Fruit fly (Drosophila melanogaster) whole organism, embryonic: ENCODE data around the gene eIF3h.

Experiments used
- Antp ChIP-seq: fragments of 200-800 bp; sonication (Bioruptor generic); optimal IDR thresholded peaks from 3 replicates; lab custom pipeline; 2016; ENCODE audit warnings: missing biosample characterization, missing genetic modification characterization
- Atf6 ChIP-seq: fragments of 200-800 bp; sonication (Bioruptor generic); IDR thresholded peaks from 2 replicates; pipeline ENCODE4 v1.3.6; 2022; ENCODE audit warnings: missing biosample characterization, missing genetic modification characterization
- CG11504 ChIP-seq: fragments of 200-800 bp; sonication (Bioruptor generic); optimal IDR thresholded peaks from 3 replicates; lab custom pipeline; 2019; ENCODE audit warnings: missing biosample characterization, mild to moderate bottlenecking, missing genetic modification characterization, moderate library complexity
- CG11560 ChIP-seq: fragments of 200-800 bp; sonication (Bioruptor generic); IDR thresholded peaks from 3 replicates; pipeline ENCODE4 v1.3.6; 2022; ENCODE audit warnings: missing biosample characterization, missing genetic modification characterization
- CG11723 ChIP-seq: fragments of 200-800 bp; sonication (Bioruptor generic); optimal IDR thresholded peaks from 2 replicates; lab custom pipeline; 2017; ENCODE audit warnings: missing biosample characterization, mild to moderate bottlenecking, missing genetic modification characterization
- CG12299 ChIP-seq: fragments of 200-800 bp; sonication (Bioruptor generic); optimal IDR thresholded peaks from 2 replicates; lab custom pipeline; 2018; ENCODE audit warnings: missing biosample characterization, mild to moderate bottlenecking, missing genetic modification characterization
- CG12769 ChIP-seq: fragments of 200-800 bp; sonication (Bioruptor generic); optimal IDR thresholded peaks from 2 replicates; lab custom pipeline; 2019; ENCODE audit warnings: missing biosample characterization, mild to moderate bottlenecking, missing genetic modification characterization, moderate library complexity
- CG12942 ChIP-seq: fragments of 200-800 bp; sonication (Bioruptor generic); optimal IDR thresholded peaks from 3 replicates; lab custom pipeline; 2016; ENCODE audit warnings: missing biosample characterization, missing genetic modification characterization
- CG13123 ChIP-seq: fragments of 200-800 bp; sonication (Bioruptor generic); optimal IDR thresholded peaks from 2 replicates; lab custom pipeline; 2016; ENCODE audit warnings: missing biosample characterization, missing genetic modification characterization
- CG17385 ChIP-seq: fragments of 200-800 bp; sonication (Bioruptor generic); optimal IDR thresholded peaks from 3 replicates; lab custom pipeline; 2018; ENCODE audit warnings: missing biosample characterization, mild to moderate bottlenecking, missing genetic modification characterization
- CG18262 ChIP-seq: fragments of 200-800 bp; optimal IDR thresholded peaks from 3 replicates; lab custom pipeline; 2019; ENCODE audit warnings: missing biosample characterization, mild to moderate bottlenecking, missing genetic modification characterization, moderate library complexity
- CG30020 ChIP-seq: fragments of 200-800 bp; optimal IDR thresholded peaks from 2 replicates; lab custom pipeline; 2019; ENCODE audit warnings: missing biosample characterization, mild to moderate bottlenecking, missing genetic modification characterization, moderate library complexity
- CG32532 ChIP-seq: fragments of 200-800 bp; sonication (Bioruptor generic); IDR thresholded peaks from 2 replicates; pipeline ENCODE4 v1.3.6; 2022; ENCODE audit warnings: missing biosample characterization, missing genetic modification characterization
- CG34376 ChIP-seq: fragments of 200-800 bp; sonication (Bioruptor generic); optimal IDR thresholded peaks from 2 replicates; lab custom pipeline; 2018; ENCODE audit warnings: missing biosample characterization, mild to moderate bottlenecking, missing genetic modification characterization
- CG4360 ChIP-seq: fragments of 200-800 bp; sonication (Bioruptor generic); IDR thresholded peaks from 2 replicates; pipeline ENCODE4 v1.3.6; 2022; ENCODE audit warnings: missing biosample characterization, missing genetic modification characterization
- CG4424 ChIP-seq: fragments of 200-800 bp; sonication (Bioruptor generic); optimal IDR thresholded peaks from 3 replicates; lab custom pipeline; 2016; ENCODE audit warnings: missing biosample characterization, missing genetic modification characterization
- CG4820 ChIP-seq: fragments of 200-800 bp; sonication (Bioruptor generic); optimal IDR thresholded peaks from 3 replicates; lab custom pipeline; 2016; ENCODE audit warnings: missing biosample characterization, missing genetic modification characterization
- CG6272 ChIP-seq: fragments of 200-800 bp; sonication (Bioruptor generic); IDR thresholded peaks from 2 replicates; pipeline ENCODE4 v1.3.6; 2022; ENCODE audit warnings: missing biosample characterization, missing genetic modification characterization
- CG6654 ChIP-seq: fragments of 200-800 bp; sonication (Bioruptor generic); optimal IDR thresholded peaks from 2 replicates; lab custom pipeline; 2017; ENCODE audit warnings: missing biosample characterization, mild to moderate bottlenecking, missing genetic modification characterization
- CG7271 ChIP-seq: fragments of 200-800 bp; sonication (Bioruptor generic); optimal IDR thresholded peaks from 2 replicates; lab custom pipeline; 2018; ENCODE audit warnings: missing biosample characterization, mild to moderate bottlenecking, missing genetic modification characterization, moderate library complexity
- CG8290 ChIP-seq, 3 experiments: fragments of 200-800 bp; sonication (Bioruptor generic); optimal IDR thresholded peaks; 2 replicates each; lab custom pipeline; 2016 to 2019; ENCODE audit warnings: missing biosample characterization in 3 of 3, missing genetic modification characterization in 3 of 3, mild to moderate bottlenecking in 2 of 3, moderate library complexity in 1 of 3
- CG9932 ChIP-seq: fragments of 200-800 bp; sonication (Bioruptor generic); IDR thresholded peaks from 2 replicates; pipeline ENCODE4 v1.3.6; 2022; ENCODE audit warnings: missing biosample characterization, missing genetic modification characterization
- Camta ChIP-seq: fragments of 200-800 bp; sonication (Bioruptor generic); optimal IDR thresholded peaks from 2 replicates; lab custom pipeline; 2016; ENCODE audit warnings: missing biosample characterization, missing genetic modification characterization
- Deaf1 ChIP-seq: fragments of 200-800 bp; optimal IDR thresholded peaks from 3 replicates; lab custom pipeline; 2019; ENCODE audit warnings: missing biosample characterization, mild to moderate bottlenecking, missing genetic modification characterization, moderate library complexity
- Elba2 ChIP-seq: fragments of 200-800 bp; sonication (Bioruptor generic); optimal IDR thresholded peaks from 3 replicates; lab custom pipeline; 2016; ENCODE audit warnings: missing biosample characterization, missing genetic modification characterization
- HLH54F ChIP-seq: fragments of 200-800 bp; sonication (Bioruptor generic); optimal IDR thresholded peaks from 3 replicates; lab custom pipeline; 2016; ENCODE audit warnings: missing biosample characterization, missing genetic modification characterization
- Hr51 ChIP-seq, 2 experiments: fragments of 200-800 bp; sonication (Bioruptor generic); optimal IDR thresholded peaks; 2 replicates in 1 of 2; 3 replicates in 1 of 2; lab custom pipeline; 2016 to 2018; ENCODE audit warnings: missing biosample characterization in 2 of 2, missing genetic modification characterization in 2 of 2, mild to moderate bottlenecking in 1 of 2, moderate library complexity in 1 of 2
- Lhr ChIP-seq: fragments of 200-800 bp; sonication (Bioruptor generic); optimal IDR thresholded peaks from 3 replicates; lab custom pipeline; 2017; ENCODE audit warnings: mild to moderate bottlenecking, missing biosample characterization, missing genetic modification reagents, missing genetic modification characterization
- Meics ChIP-seq: fragments of 200-800 bp; sonication (Bioruptor generic); optimal IDR thresholded peaks from 2 replicates; lab custom pipeline; 2017; ENCODE audit warnings: missing biosample characterization, mild to moderate bottlenecking, missing genetic modification characterization
- Nf-YC ChIP-seq: fragments of 200-800 bp; optimal IDR thresholded peaks from 3 replicates; lab custom pipeline; 2019; ENCODE audit warnings: missing biosample characterization, mild to moderate bottlenecking, missing genetic modification characterization, moderate library complexity
- Scr ChIP-seq: fragments of 200-800 bp; sonication (Bioruptor generic); IDR thresholded peaks from 2 replicates; pipeline ENCODE4 v1.3.6; 2022; ENCODE audit warnings: missing biosample characterization, missing genetic modification characterization; ENCODE audit not compliant: partially characterized antibody
- Stat92E ChIP-seq, 3 experiments: fragments of >200 bp in 2 of 3; fragments of 200-800 bp in 1 of 3; sonication (Bioruptor generic) in 1 of 3; optimal IDR thresholded peaks; 2 replicates each; lab custom pipeline; 2017 to 2019; ENCODE audit warnings: missing biosample characterization in 3 of 3, missing genetic modification characterization in 3 of 3, mild to moderate bottlenecking in 1 of 3, moderate library complexity in 1 of 3
- abd-A ChIP-seq: fragments of 200-800 bp; sonication (Bioruptor generic); optimal IDR thresholded peaks from 3 replicates; lab custom pipeline; 2019; ENCODE audit warnings: missing biosample characterization, mild to moderate bottlenecking, missing genetic modification characterization, moderate library complexity
- bigmax ChIP-seq: fragments of 200-800 bp; sonication (Bioruptor generic); optimal IDR thresholded peaks from 2 replicates; lab custom pipeline; 2018; ENCODE audit warnings: missing biosample characterization, mild to moderate bottlenecking, missing genetic modification characterization
- btn ChIP-seq: fragments of 200-800 bp; sonication (Bioruptor generic); optimal IDR thresholded peaks from 2 replicates; lab custom pipeline; 2016; ENCODE audit warnings: missing biosample characterization, missing genetic modification characterization
- cad ChIP-seq: fragments of >200 bp; optimal IDR thresholded peaks from 2 replicates; lab custom pipeline; 2017; ENCODE audit warnings: missing biosample characterization, missing genetic modification characterization
- cg ChIP-seq: fragments of 200-800 bp; sonication (Bioruptor generic); optimal IDR thresholded peaks from 3 replicates; lab custom pipeline; 2019; ENCODE audit warnings: missing biosample characterization, mild to moderate bottlenecking, missing genetic modification characterization, moderate library complexity
- ci ChIP-seq: fragments of 200-800 bp; sonication (Bioruptor generic); IDR thresholded peaks from 3 replicates; pipeline ENCODE4 v1.3.6; 2022; ENCODE audit warnings: missing biosample characterization, missing genetic modification characterization
- crol ChIP-seq: fragments of 200-800 bp; sonication (Bioruptor generic); IDR thresholded peaks from 2 replicates; pipeline ENCODE4 v1.3.6; 2022; ENCODE audit warnings: missing biosample characterization, missing genetic modification characterization
- dm ChIP-seq: fragments of 200-800 bp; sonication (Bioruptor generic); optimal IDR thresholded peaks from 3 replicates; lab custom pipeline; 2016; ENCODE audit warnings: missing biosample characterization, missing genetic modification characterization
- dmrt11E ChIP-seq: fragments of 200-800 bp; sonication (Bioruptor generic); optimal IDR thresholded peaks from 3 replicates; lab custom pipeline; 2018; ENCODE audit warnings: missing biosample characterization, mild to moderate bottlenecking, missing genetic modification characterization, moderate library complexity
- gce ChIP-seq: fragments of 200-800 bp; sonication (Bioruptor generic); IDR thresholded peaks from 3 replicates; pipeline ENCODE4 v1.3.6; 2022; ENCODE audit warnings: missing biosample characterization, missing genetic modification characterization
- mld ChIP-seq: fragments of 200-800 bp; sonication (Bioruptor generic); IDR thresholded peaks from 3 replicates; pipeline ENCODE4 v1.3.6; 2022; ENCODE audit warnings: missing biosample characterization, missing genetic modification characterization; ENCODE audit not compliant: partially characterized antibody
- psq ChIP-seq: fragments of 200-800 bp; sonication (Bioruptor generic); optimal IDR thresholded peaks from 2 replicates; lab custom pipeline; 2017; ENCODE audit warnings: missing biosample characterization, missing genetic modification characterization
- ro ChIP-seq: fragments of 200-800 bp; sonication (Bioruptor generic); IDR thresholded peaks from 2 replicates; pipeline ENCODE4 v1.3.6; 2022; ENCODE audit warnings: missing biosample characterization, missing genetic modification characterization
- seq ChIP-seq: fragments of 200-800 bp; sonication (Bioruptor generic); IDR thresholded peaks from 2 replicates; pipeline ENCODE4 v1.3.6; 2022; ENCODE audit warnings: missing biosample characterization, missing genetic modification characterization
- stc ChIP-seq: fragments of 200-800 bp; sonication (Bioruptor generic); IDR thresholded peaks from 2 replicates; pipeline ENCODE4 v1.3.6; 2022; ENCODE audit warnings: missing biosample characterization, missing genetic modification characterization
- ttk ChIP-seq: fragments of 200-800 bp; sonication (Bioruptor generic); IDR thresholded peaks from 2 replicates; pipeline ENCODE4 v2.1.2; 2022; ENCODE audit warnings: missing biosample characterization, missing genetic modification characterization

The eIF3h gene

dm6 chr2L:5063936-5064335 is 11.0 kb upstream of the eIF3h start (continued):
- TF ChIP-seq seq (GFP tag; lab: Robert Waterston, UW) (peak; percentile 43; the same call in 1 of the 2 replicates), HLH54F (GFP tag; lab: Kevin White, UChicago) (no peak), Lhr (no peak), CG34376 (GFP tag; lab: Kevin White, UChicago) (peak; percentile 50), Elba2 (GFP tag; lab: Kevin White, UChicago) (no peak), CG13123 (GFP tag; lab: Kevin White, UChicago) (no peak), dmrt11E (tag; lab: Kevin White, UChicago) (no peak), crol (GFP tag; lab: Robert Waterston, UW) (peak; percentile 88), Hr51 (GFP tag; optimal IDR thresholded peaks at IDR 0.05; lab: Kevin White, UChicago) (peak in 1 of 2 experiments; percentile 34), Scr (no peak), Camta (no peak), Nf-YC (peak; percentile 24), CG11560 (tag; lab: Robert Waterston, UW) (no peak), CG6272 (no peak), btn (GFP tag; lab: Kevin White, UChicago) (no peak), CG7271 (no peak), CG11504 (tag; lab: Kevin White, UChicago) (no peak), psq (peak; percentile 52), CG12942 (GFP tag; lab: Kevin White, UChicago) (no peak), cad (GFP tag; lab: Kevin White, UChicago) (no peak), CG32532 (GFP tag; lab: Robert Waterston, UW) (peak; percentile 28; the same call in 1 of the 2 replicates), mld (GFP tag; lab: Robert Waterston, UW) (no peak), CG4424 (no peak), Meics (GFP tag; lab: Kevin White, UChicago) (no peak), abd-A (tag; lab: Kevin White, UChicago) (peak; percentile 65), CG8290 (GFP tag; optimal IDR thresholded peaks at IDR 0.05; lab: Kevin White, UChicago) (no peak), CG8290 (tag; optimal IDR thresholded peaks at IDR 0.05; lab: Kevin White, UChicago) (peak in 1 of 2 experiments; percentile 46), Deaf1 (tag; lab: Kevin White, UChicago) (peak; percentile 13), stc (GFP tag; lab: Robert Waterston, UW) (no peak), Antp (GFP tag; lab: Kevin White, UChicago) (no peak), CG9932 (GFP tag; lab: Robert Waterston, UW) (no peak), bigmax (GFP tag; lab: Kevin White, UChicago) (no peak), ttk (no peak), cg (GFP tag; lab: Kevin White, UChicago) (no peak), CG11723 (GFP tag; lab: Kevin White, UChicago) (no peak), CG4820 (GFP tag; lab: Kevin White, UChicago) (no peak), gce (GFP tag; lab: Robert Waterston, UW) (no peak), CG30020 (no peak), CG6654 (no peak), Stat92E (GFP tag; optimal IDR thresholded peaks at IDR 0.05; lab: Kevin White, UChicago) (no peak), CG12299 (tag; lab: Kevin White, UChicago) (no peak), CG12769 (tag; lab: Kevin White, UChicago) (no peak), Atf6 (GFP tag; lab: Robert Waterston, UW) (no peak), CG18262 (tag; lab: Kevin White, UChicago) (no peak), ci (GFP tag; lab: Robert Waterston, UW) (no peak), dm (no peak), ro (GFP tag; lab: Robert Waterston, UW) (no peak), CG17385 (no peak), CG4360 (GFP tag; lab: Robert Waterston, UW) (no peak)
